Fruit fly (Drosophila melanogaster) whole organism, embryonic: ENCODE data around the gene PIG-B.

ENCODE experiments used
- Atf6 ChIP-seq: fragments of 200-800 bp; sonication (Bioruptor generic); IDR thresholded peaks from 2 replicates; pipeline ENCODE4 v1.3.6; 2022; ENCODE audit warnings: missing biosample characterization, missing genetic modification characterization
- Awh ChIP-seq: fragments of 200-800 bp; sonication (Bioruptor generic); IDR thresholded peaks from 2 replicates; pipeline ENCODE4, ENCODE4 v1.3.6; 2022; ENCODE audit warnings: missing biosample characterization, missing genetic modification characterization
- CG1024 ChIP-seq: fragments of 200-800 bp; sonication (Bioruptor generic); IDR thresholded peaks from 2 replicates; pipeline ENCODE4 v1.3.6; 2022; ENCODE audit warnings: missing biosample characterization, missing genetic modification characterization
- CG1233 ChIP-seq: fragments of 200-800 bp; sonication (Bioruptor generic); optimal IDR thresholded peaks from 4 replicates; lab custom pipeline; 2018; ENCODE audit warnings: missing biosample characterization, mild to moderate bottlenecking, missing genetic modification characterization
- CG12942 ChIP-seq: fragments of 200-800 bp; sonication (Bioruptor generic); optimal IDR thresholded peaks from 3 replicates; lab custom pipeline; 2016; ENCODE audit warnings: missing biosample characterization, missing genetic modification characterization
- CG15479 ChIP-seq: fragments of 200-800 bp; sonication (Bioruptor generic); optimal IDR thresholded peaks from 3 replicates; lab custom pipeline; 2019; ENCODE audit warnings: missing biosample characterization, mild to moderate bottlenecking, missing genetic modification characterization, moderate library complexity
- CG17568 ChIP-seq: fragments of 200-800 bp; sonication (Bioruptor generic); optimal IDR thresholded peaks from 2 replicates; lab custom pipeline; 2018; ENCODE audit warnings: missing biosample characterization, mild to moderate bottlenecking, missing genetic modification characterization, moderate library complexity
- CG1792 ChIP-seq: fragments of 200-800 bp; sonication (Bioruptor generic); optimal IDR thresholded peaks from 2 replicates; lab custom pipeline; 2016; ENCODE audit warnings: missing biosample characterization, missing genetic modification characterization
- CG2116 ChIP-seq: fragments of 200-800 bp; sonication (Bioruptor generic); optimal IDR thresholded peaks from 3 replicates; lab custom pipeline; 2018; ENCODE audit warnings: missing biosample characterization, mild to moderate bottlenecking, missing genetic modification characterization
- CG9215 ChIP-seq: fragments of 200-800 bp; sonication (Bioruptor generic); IDR thresholded peaks from 2 replicates; pipeline ENCODE4 v1.3.6; 2022; ENCODE audit warnings: missing biosample characterization, missing genetic modification characterization
- D ChIP-seq, 2 experiments: fragments of 200-800 bp in 1 of 2; fragments of >200 bp in 1 of 2; sonication (Bioruptor generic) in 1 of 2; optimal IDR thresholded peaks; 2 replicates in 1 of 2; 3 replicates in 1 of 2; lab custom pipeline; 2017; ENCODE audit warnings: mild to moderate bottlenecking in 1 of 2, missing biosample characterization in 1 of 2, missing genetic modification characterization in 1 of 2, missing genetic modification reagents in 1 of 2
- GATAe ChIP-seq: fragments of 200-800 bp; sonication (Bioruptor generic); conservative IDR thresholded peaks from 2 replicates; pipeline ENCODE4 v1.3.6; 2022; ENCODE audit warnings: missing biosample characterization, missing genetic modification characterization
- Hr51 ChIP-seq, 2 experiments: fragments of 200-800 bp; sonication (Bioruptor generic); optimal IDR thresholded peaks; 2 replicates in 1 of 2; 3 replicates in 1 of 2; lab custom pipeline; 2016 to 2018; ENCODE audit warnings: missing biosample characterization in 2 of 2, missing genetic modification characterization in 2 of 2, mild to moderate bottlenecking in 1 of 2, moderate library complexity in 1 of 2
- Lhr ChIP-seq: fragments of 200-800 bp; sonication (Bioruptor generic); optimal IDR thresholded peaks from 3 replicates; lab custom pipeline; 2017; ENCODE audit warnings: mild to moderate bottlenecking, missing biosample characterization, missing genetic modification reagents, missing genetic modification characterization
- Oli ChIP-seq: fragments of 200-800 bp; sonication (Bioruptor generic); optimal IDR thresholded peaks from 2 replicates; lab custom pipeline; 2018; ENCODE audit warnings: missing biosample characterization, mild to moderate bottlenecking, missing genetic modification characterization, moderate library complexity
- Trl ChIP-seq, 3 experiments: fragments of >200 bp in 2 of 3; fragments of 200-800 bp in 1 of 3; sonication (Bioruptor generic) in 1 of 3; optimal IDR thresholded peaks; 2 replicates in 1 of 3; 3 replicates in 2 of 3; lab custom pipeline; 2016 to 2017; ENCODE audit warnings: missing biosample characterization in 1 of 3, missing genetic modification characterization in 1 of 3
- Vsx1 ChIP-seq: fragments of 200-800 bp; sonication (Bioruptor generic); optimal IDR thresholded peaks from 2 replicates; lab custom pipeline; 2017; ENCODE audit warnings: missing biosample characterization, mild to moderate bottlenecking, missing genetic modification characterization, missing genetic modification reagents
- abd-A ChIP-seq: fragments of 200-800 bp; sonication (Bioruptor generic); optimal IDR thresholded peaks from 3 replicates; lab custom pipeline; 2019; ENCODE audit warnings: missing biosample characterization, mild to moderate bottlenecking, missing genetic modification characterization, moderate library complexity
- ase ChIP-seq: fragments of 200-800 bp; sonication (Bioruptor generic); IDR thresholded peaks from 3 replicates; pipeline ENCODE4 v1.3.6; 2022; ENCODE audit warnings: missing biosample characterization, missing genetic modification characterization
- cad ChIP-seq: fragments of >200 bp; optimal IDR thresholded peaks from 2 replicates; lab custom pipeline; 2017; ENCODE audit warnings: missing biosample characterization, missing genetic modification characterization
- chinmo ChIP-seq: fragments of 200-800 bp; sonication (Bioruptor generic); IDR thresholded peaks from 4 replicates; pipeline ENCODE4 v1.3.6; 2022; ENCODE audit warnings: missing biosample characterization, missing genetic modification characterization; ENCODE audit not compliant: partially characterized antibody
- chn ChIP-seq: fragments of 200-800 bp; sonication (Bioruptor generic); optimal IDR thresholded peaks from 2 replicates; lab custom pipeline; 2016; ENCODE audit warnings: missing biosample characterization, missing genetic modification characterization
- ci ChIP-seq: fragments of 200-800 bp; sonication (Bioruptor generic); IDR thresholded peaks from 3 replicates; pipeline ENCODE4 v1.3.6; 2022; ENCODE audit warnings: missing biosample characterization, missing genetic modification characterization
- dysf ChIP-seq: fragments of 200-800 bp; sonication (Bioruptor generic); IDR thresholded peaks from 3 replicates; pipeline ENCODE4 v1.3.6; 2022; ENCODE audit warnings: missing biosample characterization, missing genetic modification characterization
- en ChIP-seq: fragments of 200-800 bp; sonication (Bioruptor generic); optimal IDR thresholded peaks from 2 replicates; lab custom pipeline; 2016; ENCODE audit warnings: missing biosample characterization, missing genetic modification characterization
- gro ChIP-seq: fragments of 200-800 bp; sonication (Bioruptor generic); optimal IDR thresholded peaks from 2 replicates; lab custom pipeline; 2016; ENCODE audit warnings: missing biosample characterization, missing genetic modification characterization
- ham ChIP-seq: fragments of 200-800 bp; sonication (Bioruptor generic); IDR thresholded peaks from 2 replicates; pipeline ENCODE4 v1.3.6; 2022; ENCODE audit warnings: missing biosample characterization, missing genetic modification characterization
- oc ChIP-seq: fragments of 200-800 bp; sonication (Bioruptor generic); optimal IDR thresholded peaks from 2 replicates; lab custom pipeline; 2018; ENCODE audit warnings: missing biosample characterization, mild to moderate bottlenecking, missing genetic modification characterization, moderate library complexity
- pros ChIP-seq: fragments of 200-800 bp; sonication (Bioruptor generic); optimal IDR thresholded peaks from 3 replicates; lab custom pipeline; 2019; ENCODE audit warnings: missing biosample characterization, mild to moderate bottlenecking, missing genetic modification characterization, moderate library complexity
- sens ChIP-seq: fragments of 200-800 bp; sonication (Bioruptor generic); peaks from one replicate; lab custom pipeline; 2016; ENCODE audit warnings: missing biosample characterization, missing genetic modification characterization
- sob ChIP-seq: fragments of 200-800 bp; sonication (Bioruptor generic); IDR thresholded peaks from 2 replicates; pipeline ENCODE4 v1.3.6; 2022; ENCODE audit warnings: missing biosample characterization, missing genetic modification characterization
- tll ChIP-seq, 2 experiments: fragments of 200-800 bp in 1 of 2; fragments of >200 bp in 1 of 2; sonication (Bioruptor generic) in 1 of 2; optimal IDR thresholded peaks; 2 replicates each; lab custom pipeline; 2017 to 2019; ENCODE audit warnings: missing biosample characterization in 2 of 2, missing genetic modification characterization in 2 of 2, mild to moderate bottlenecking in 1 of 2, moderate library complexity in 1 of 2
- vnd ChIP-seq: fragments of 200-800 bp; sonication (Bioruptor generic); IDR thresholded peaks from 3 replicates; pipeline ENCODE4 v1.3.6; 2022; ENCODE audit warnings: missing biosample characterization, missing genetic modification characterization; ENCODE audit not compliant: partially characterized antibody
- vvl ChIP-seq: fragments of 200-800 bp; sonication (Bioruptor generic); IDR thresholded peaks from 2 replicates; pipeline ENCODE4 v1.3.6; 2022; ENCODE audit warnings: missing biosample characterization, missing genetic modification characterization
- z ChIP-seq: fragments of 200-800 bp; sonication (Bioruptor generic); IDR thresholded peaks from 3 replicates; pipeline ENCODE4 v1.3.6; 2022; ENCODE audit warnings: missing biosample characterization, missing genetic modification characterization
- zen2 ChIP-seq: fragments of 200-800 bp; sonication (Bioruptor generic); IDR thresholded peaks from 3 replicates; pipeline ENCODE4 v1.3.6; 2022; ENCODE audit warnings: missing biosample characterization, missing genetic modification characterization; ENCODE audit not compliant: partially characterized antibody

The PIG-B gene

dm6 chr3L:3847810-3848326, 36.8 kb downstream of the PIG-B start (continued):
- TF ChIP-seq vnd (GFP tag; lab: Robert Waterston, UW) = no peak
- no peak for TF ChIP-seq Hr51 (GFP tag; optimal IDR thresholded peaks at IDR 0.05; lab: Kevin White, UChicago)
- no peak for TF ChIP-seq zen2 (GFP tag; lab: Robert Waterston, UW)
- TF ChIP-seq ci (GFP tag; lab: Robert Waterston, UW) = 0 out of 3 replicates have a peak, but pooled peaks have one; percentile 19
- no peak for TF ChIP-seq CG9215

dm6 chr3L:3848687-3849270, 37.7 kb downstream of the PIG-B start:
- peak in 1 of 2 experiments; percentile 93 for TF ChIP-seq tll (GFP tag; optimal IDR thresholded peaks at IDR 0.05; lab: Kevin White, UChicago)
- TF ChIP-seq CG1233 (GFP tag; lab: Kevin White, UChicago) = no peak
- no peak for TF ChIP-seq Trl (optimal IDR thresholded peaks at IDR 0.05; lab: Kevin White, UChicago)
- no peak for TF ChIP-seq Trl (GFP tag; optimal IDR thresholded peaks at IDR 0.05; lab: Kevin White, UChicago)
- no peak for TF ChIP-seq CG17568
- TF ChIP-seq pros (GFP tag; lab: Kevin White, UChicago) = peak; percentile 40
- peak; percentile 8 for TF ChIP-seq CG15479 (GFP tag; lab: Kevin White, UChicago)
- peak; percentile 39 for TF ChIP-seq cad (GFP tag; lab: Kevin White, UChicago)
- TF ChIP-seq sens (GFP tag; lab: Kevin White, UChicago) = peak; percentile 28
- 0 out of 3 replicates have a peak, but pooled peaks have one; percentile 18 for TF ChIP-seq z (GFP tag; lab: Robert Waterston, UW)
- 0 out of 3 replicates have a peak, but pooled peaks have one; percentile 18 for TF ChIP-seq vnd (GFP tag; lab: Robert Waterston, UW)
- peak; percentile 97 for TF ChIP-seq D (optimal IDR thresholded peaks at IDR 0.05; lab: Kevin White, UChicago)
- no peak for TF ChIP-seq D (GFP tag; optimal IDR thresholded peaks at IDR 0.05; lab: Kevin White, UChicago)
- TF ChIP-seq, all 482 proteins: peak for 8

dm6 chr3L:3849763-3850162, 38.7 kb downstream of the PIG-B start:
- TF ChIP-seq vvl (peak; percentile 59; the same call in 1 of the 2 replicates), Lhr (no peak), abd-A (tag; lab: Kevin White, UChicago) (peak; percentile 79), Oli (no peak), ase (GFP tag; lab: Robert Waterston, UW) (no peak), oc (peak; percentile 45), CG12942 (GFP tag; lab: Kevin White, UChicago) (no peak), Awh (GFP tag; lab: Robert Waterston, UW) (peak; percentile 90), chinmo (GFP tag; lab: Robert Waterston, UW) (0 out of 4 replicates have a peak, but pooled peaks have one; percentile 51), Vsx1 (peak; percentile 8)

dm6 chr3L:3850477-3850876, 39.4 kb downstream of the PIG-B start:
- no peak for TF ChIP-seq CG1792 (GFP tag; lab: Kevin White, UChicago)
- no peak for TF ChIP-seq Atf6 (GFP tag; lab: Robert Waterston, UW)
- TF ChIP-seq vvl = peak; percentile 11; the same call in 1 of the 2 replicates
- no peak for TF ChIP-seq ham
- TF ChIP-seq dysf = no peak
- TF ChIP-seq CG2116 (GFP tag; lab: Kevin White, UChicago) = no peak
- no peak for TF ChIP-seq en
- no peak for TF ChIP-seq sob (GFP tag; lab: Robert Waterston, UW)
- no peak for TF ChIP-seq CG1024 (GFP tag; lab: Robert Waterston, UW)
- TF ChIP-seq Awh (GFP tag; lab: Robert Waterston, UW) = peak; percentile 95
- TF ChIP-seq chn (GFP tag; lab: Kevin White, UChicago) = no peak
- TF ChIP-seq GATAe (GFP tag; lab: Robert Waterston, UW) = no peak
- no peak for TF ChIP-seq gro
